Fruit fly (Drosophila melanogaster): ENCODE measurements around the gene Smvt.
A peak's percentile ranks its signal among the peaks of the same experiment; 100 is the strongest.

Smvt gene

DNA sequence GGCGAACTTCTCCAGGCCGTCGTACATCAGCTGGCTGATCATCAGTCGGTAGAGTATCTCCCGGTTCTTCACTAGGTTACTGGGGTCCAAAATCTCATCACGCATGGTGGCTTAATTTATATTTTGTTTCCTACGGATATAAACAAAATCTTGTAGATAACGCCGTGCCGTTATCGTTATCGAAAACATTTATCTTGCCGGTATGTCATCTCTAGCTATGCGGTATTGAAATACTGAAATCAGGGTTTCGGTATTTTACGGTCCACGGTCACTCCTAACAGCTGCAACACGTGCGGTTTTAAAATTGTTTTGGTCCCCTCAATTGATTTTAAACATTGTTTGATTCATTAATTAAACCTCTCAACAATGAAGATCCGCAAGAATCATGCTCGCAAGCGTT is 24.6 kb downstream of the Smvt start, which contains the start of the genes CstF50 and CG11563:
TSS of gene CstF50 (minus strand) at position 188 of the 400 bp plus-strand sequence.
TSS of gene CG11563 (plus strand) at position 260 of the 400 bp plus-strand sequence.
- TF ChIP-seq Myc (optimal IDR thresholded peaks at IDR 0.05) (peak; percentile 38), tai (GFP tag; optimal IDR thresholded peaks at IDR 0.05) (no peak), CrebA (GFP tag; optimal IDR thresholded peaks at IDR 0.05; ENCODE audit: borderline replicate concordance) (no peak)

DNA sequence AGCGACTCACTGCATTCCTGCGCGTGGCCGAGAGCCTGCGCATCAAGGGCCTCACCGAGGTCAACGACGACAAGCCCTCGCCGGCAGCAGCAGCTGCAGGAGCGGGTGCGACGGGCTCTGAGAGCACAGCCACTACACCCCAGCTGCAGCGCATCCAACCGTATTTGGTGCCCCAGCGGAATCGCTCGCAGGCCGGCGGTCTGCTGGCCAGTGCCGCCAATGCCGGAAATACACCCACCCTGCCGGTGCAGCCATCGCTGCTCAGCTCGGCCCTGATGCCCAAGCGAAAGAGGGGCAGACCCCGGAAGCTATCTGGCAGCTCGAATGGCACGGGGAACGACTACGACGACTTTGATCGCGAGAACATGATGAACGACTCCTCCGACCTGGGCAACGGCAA is 33.6 kb downstream of the Smvt start:
- TF ChIP-seq h (GFP tag; optimal IDR thresholded peaks at IDR 0.05) (no peak), pan (optimal IDR thresholded peaks at IDR 0.05) (no peak), Hr83 (GFP tag; optimal IDR thresholded peaks at IDR 0.05; ENCODE audit: poor library complexity, severe bottlenecking) (no peak), fru (GFP tag; optimal IDR thresholded peaks at IDR 0.05) (no peak), brk (GFP tag; optimal IDR thresholded peaks at IDR 0.05) (no peak), br (GFP tag; optimal IDR thresholded peaks at IDR 0.05) (no peak), CrebA (GFP tag; optimal IDR thresholded peaks at IDR 0.05; ENCODE audit: borderline replicate concordance) (no peak), dmrt93B (GFP tag; optimal IDR thresholded peaks at IDR 0.05) (no peak), lola (GFP tag; optimal IDR thresholded peaks at IDR 0.05) (no peak)

DNA sequence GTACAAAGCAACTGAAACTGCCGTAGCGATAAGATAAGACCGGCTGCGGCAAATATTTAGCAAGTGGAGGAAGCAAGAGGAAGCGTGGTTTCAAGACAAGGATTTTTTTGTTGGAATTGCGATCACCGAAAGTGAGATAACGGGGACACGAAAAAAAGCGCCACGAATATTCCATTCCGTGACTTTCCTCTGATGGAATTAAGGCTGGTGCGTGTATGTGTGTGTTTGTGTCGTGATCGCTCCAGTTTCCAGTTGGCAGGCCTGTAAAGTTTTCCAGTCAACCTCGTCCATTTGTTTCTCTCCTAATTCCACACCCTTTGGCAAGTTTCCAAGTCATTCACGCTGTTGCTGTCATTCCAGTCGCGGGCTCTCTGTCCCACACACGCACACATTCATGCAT is 35.1 kb downstream of the Smvt start:
- TF ChIP-seq foxo (GFP tag; optimal IDR thresholded peaks at IDR 0.05) (no peak), Hr78 (GFP tag; optimal IDR thresholded peaks at IDR 0.05) (no peak), Myc (optimal IDR thresholded peaks at IDR 0.05) (no peak), rgr (GFP tag; optimal IDR thresholded peaks at IDR 0.05) (no peak), ey (GFP tag; optimal IDR thresholded peaks at IDR 0.05) (no peak), br (GFP tag; optimal IDR thresholded peaks at IDR 0.05) (no peak), Hr83 (GFP tag; optimal IDR thresholded peaks at IDR 0.05; ENCODE audit: poor library complexity, severe bottlenecking) (no peak), psq (GFP tag; optimal IDR thresholded peaks at IDR 0.05) (no peak), fru (GFP tag; optimal IDR thresholded peaks at IDR 0.05) (no peak), CG9705 (GFP tag; optimal IDR thresholded peaks at IDR 0.05) (no peak), h (GFP tag; optimal IDR thresholded peaks at IDR 0.05) (no peak), brk (GFP tag; optimal IDR thresholded peaks at IDR 0.05) (no peak), dl (GFP tag; optimal IDR thresholded peaks at IDR 0.05; ENCODE audit: insufficient read depth in 1 of 2, partially characterized antibody in 2 of 2) (no peak), N (GFP tag; optimal IDR thresholded peaks at IDR 0.05) (no peak), sv (GFP tag; optimal IDR thresholded peaks at IDR 0.05) (no peak), Vsx2 (GFP tag; optimal IDR thresholded peaks at IDR 0.05; ENCODE audit: partially characterized antibody) (no peak), CG32264 (GFP tag; optimal IDR thresholded peaks at IDR 0.05) (no peak), dsf (GFP tag; optimal IDR thresholded peaks at IDR 0.05; ENCODE audit: borderline replicate concordance) (no peak)

DNA sequence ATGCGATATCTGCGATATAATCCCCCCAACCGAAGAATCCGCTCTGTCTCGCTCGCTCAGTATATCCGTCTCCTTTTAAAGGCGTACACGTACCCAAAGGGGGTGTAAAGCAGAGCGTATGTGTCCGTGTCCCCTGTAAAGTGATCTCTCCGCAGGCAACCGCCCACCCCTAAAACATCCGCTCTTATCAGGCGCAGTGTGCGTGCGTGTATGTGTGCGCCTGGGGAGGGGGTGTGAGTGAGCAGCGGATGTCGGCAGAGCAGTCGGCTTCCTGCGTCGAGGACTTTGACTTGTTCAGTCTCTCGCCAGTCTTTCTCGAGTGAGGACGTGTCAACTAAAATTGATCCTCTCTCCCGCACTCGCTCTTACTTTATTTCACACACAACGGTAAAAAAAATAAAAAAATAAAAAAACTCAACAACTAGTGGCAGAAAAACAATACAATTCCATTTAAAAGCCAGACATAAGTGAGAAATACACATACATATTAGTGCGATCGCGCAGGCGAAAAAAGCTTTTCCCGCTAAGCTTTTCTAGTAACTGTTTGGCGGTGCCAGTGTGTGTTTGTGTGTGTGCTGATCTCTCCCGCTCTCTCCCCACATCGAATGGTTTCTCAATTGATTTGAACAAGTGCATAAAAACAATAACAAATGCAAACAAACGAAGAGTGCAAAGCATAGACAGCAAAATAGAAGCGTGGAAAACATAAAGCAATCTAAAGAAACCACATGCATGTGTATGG is 35.7 kb downstream of the Smvt start:
- TF ChIP-seq tai (GFP tag; optimal IDR thresholded peaks at IDR 0.05) (no peak), sv (GFP tag; optimal IDR thresholded peaks at IDR 0.05) (no peak), HLH106 (tag; optimal IDR thresholded peaks at IDR 0.05) (peak; percentile 3), N (GFP tag; optimal IDR thresholded peaks at IDR 0.05) (no peak), fru (GFP tag; optimal IDR thresholded peaks at IDR 0.05) (peak; percentile 11), lola (GFP tag; optimal IDR thresholded peaks at IDR 0.05) (no peak), CG9705 (GFP tag; optimal IDR thresholded peaks at IDR 0.05) (no peak), Dif (GFP tag; optimal IDR thresholded peaks at IDR 0.05; ENCODE audit: partially characterized antibody) (peak; percentile 85), psq (GFP tag; optimal IDR thresholded peaks at IDR 0.05) (no peak), rgr (GFP tag; optimal IDR thresholded peaks at IDR 0.05) (peak; percentile 22), Hnf4 (GFP tag; optimal IDR thresholded peaks at IDR 0.05) (peak; percentile 67), Sp1 (GFP tag; optimal IDR thresholded peaks at IDR 0.05) (peak; percentile 47), dl (GFP tag; optimal IDR thresholded peaks at IDR 0.05; ENCODE audit: insufficient read depth in 1 of 2, partially characterized antibody in 2 of 2) (peak; percentile 24 to 32), CrebA (GFP tag; optimal IDR thresholded peaks at IDR 0.05; ENCODE audit: borderline replicate concordance) (no peak), Abd-B (GFP tag; optimal IDR thresholded peaks at IDR 0.05) (no peak), Mio (GFP tag; optimal IDR thresholded peaks at IDR 0.05) (no peak), Hr83 (GFP tag; optimal IDR thresholded peaks at IDR 0.05; ENCODE audit: poor library complexity, severe bottlenecking) (peak; percentile 52), Rel (GFP tag; optimal IDR thresholded peaks at IDR 0.05) (no peak), Rel (tag; optimal IDR thresholded peaks at IDR 0.05) (peak; percentile 38), GATAd (GFP tag; optimal IDR thresholded peaks at IDR 0.05) (peak; percentile 25), h (GFP tag; optimal IDR thresholded peaks at IDR 0.05) (peak; percentile 36), Dfd (GFP tag; optimal IDR thresholded peaks at IDR 0.05) (no peak)

Measured in whole organism, wandering third instar larva.